Worm (Caenorhabditis elegans) whole organism, early embryonic: ENCODE data around the gene ZK632.10.

ENCODE experiments used
- B0310.2 ChIP-seq: sonication (generic microtip); optimal IDR thresholded peaks from 2 replicates; lab custom pipeline; 2016; ENCODE audit warnings: mild to moderate bottlenecking, missing genetic modification characterization, missing compliant biosample characterization
- F13C5.2 ChIP-seq: sonication (generic microtip); optimal IDR thresholded peaks from 2 replicates; lab custom pipeline; 2017; ENCODE audit warnings: mild to moderate bottlenecking, missing genetic modification characterization, inconsistent platforms, missing compliant biosample characterization
- aly-1 ChIP-seq: sonication (generic microtip); optimal IDR thresholded peaks from 2 replicates; lab custom pipeline; 2016; ENCODE audit warnings: missing genetic modification characterization, missing compliant biosample characterization
- ama-1 ChIP-seq: fragments of 150-350 bp; optimal IDR thresholded peaks from 2 replicates; lab custom pipeline; 2014
- ceh-13 ChIP-seq: fragments of 200-800 bp; sonication (Bioruptor generic); optimal IDR thresholded peaks from 2 replicates; lab custom pipeline; 2018; ENCODE audit warnings: mild to moderate bottlenecking, missing genetic modification characterization, missing compliant biosample characterization
- flt-1 ChIP-seq: fragments of 200-800 bp; sonication (Bioruptor generic); IDR thresholded peaks from 2 replicates; pipeline ENCODE4 v1.3.6; 2022; ENCODE audit warnings: missing genetic modification characterization, missing compliant biosample characterization
- hmbx-1 ChIP-seq: sonication (generic microtip); optimal IDR thresholded peaks from 2 replicates; lab custom pipeline; 2016; ENCODE audit warnings: mild to moderate bottlenecking, missing genetic modification characterization, missing compliant biosample characterization
- hnd-1 ChIP-seq: sonication (generic microtip); optimal IDR thresholded peaks from 2 replicates; lab custom pipeline; 2016; ENCODE audit warnings: missing genetic modification characterization, missing compliant biosample characterization
- pes-1 ChIP-seq: fragments of 200-800 bp; sonication (Bioruptor generic); IDR thresholded peaks from 2 replicates; pipeline ENCODE4 v1.3.6; 2022; ENCODE audit warnings: missing genetic modification reagents, missing genetic modification characterization, missing compliant biosample characterization
- tra-4 ChIP-seq: sonication (generic microtip); optimal IDR thresholded peaks from 2 replicates; lab custom pipeline; 2017; ENCODE audit warnings: missing genetic modification characterization, missing compliant biosample characterization

DNA sequence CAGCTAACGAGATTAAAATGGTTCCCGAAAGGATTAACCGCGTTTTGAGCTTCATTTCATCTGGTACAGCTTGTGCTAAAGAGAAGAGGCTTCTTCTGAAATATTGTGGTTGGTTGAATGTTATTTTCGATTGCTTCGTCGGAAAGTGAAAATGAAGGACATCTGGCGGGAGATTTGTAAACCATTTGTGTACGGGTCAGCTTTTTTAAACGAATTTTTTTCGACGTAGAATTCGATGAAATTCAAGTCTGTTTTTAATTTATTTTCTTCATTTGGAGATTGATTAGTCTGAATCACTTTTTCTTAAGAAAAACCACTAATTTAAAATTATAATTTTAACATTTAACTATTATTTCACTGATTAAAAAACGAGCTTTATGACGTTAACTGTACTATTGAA is 47.3 kb downstream of the ZK632.10 start, which contains the start of gene sqv-3:
- TF ChIP-seq B0310.2 (tag; lab: Kevin White, UChicago) (no peak), pes-1 (GFP tag; lab: Robert Waterston, UW) (no peak), ama-1 (lab: Kevin White, UChicago) (no peak), flt-1 (no peak), ceh-13 (GFP tag; lab: Kevin White, UChicago) (no peak), hmbx-1 (tag; lab: Kevin White, UChicago) (no peak), F13C5.2 (tag; lab: Kevin White, UChicago) (no peak), aly-1 (no peak), tra-4 (tag; lab: Kevin White, UChicago) (no peak), hnd-1 (tag; lab: Kevin White, UChicago) (no peak)
